Worm (Caenorhabditis elegans): ENCODE measurements around the gene Y45G12B.3.

ce11 chrV:2656159-2656558 is 39.9 kb downstream of the Y45G12B.3 start:
- TF ChIP-seq lir-3 (tag; optimal IDR thresholded peaks at IDR 0.05; ENCODE audit: poor library complexity) (no peak), ztf-11 (tag; optimal IDR thresholded peaks at IDR 0.05) (no peak), tbx-2 (tag; optimal IDR thresholded peaks at IDR 0.05) (no peak), aly-2 (tag; optimal IDR thresholded peaks at IDR 0.05) (no peak), mef-2 (tag; optimal IDR thresholded peaks at IDR 0.05) (no peak), pax-3 (tag; optimal IDR thresholded peaks at IDR 0.05) (no peak), lin-35 (GFP tag; optimal IDR thresholded peaks at IDR 0.05) (no peak), skn-1 (tag; optimal IDR thresholded peaks at IDR 0.05) (no peak), nhr-11 (tag; optimal IDR thresholded peaks at IDR 0.05) (no peak), ama-1 (optimal IDR thresholded peaks at IDR 0.05) (no peak)
